Worm (Caenorhabditis elegans): Measurements from ENCODE around the gene F26C11.3.

The F26C11.3 gene

DNA sequence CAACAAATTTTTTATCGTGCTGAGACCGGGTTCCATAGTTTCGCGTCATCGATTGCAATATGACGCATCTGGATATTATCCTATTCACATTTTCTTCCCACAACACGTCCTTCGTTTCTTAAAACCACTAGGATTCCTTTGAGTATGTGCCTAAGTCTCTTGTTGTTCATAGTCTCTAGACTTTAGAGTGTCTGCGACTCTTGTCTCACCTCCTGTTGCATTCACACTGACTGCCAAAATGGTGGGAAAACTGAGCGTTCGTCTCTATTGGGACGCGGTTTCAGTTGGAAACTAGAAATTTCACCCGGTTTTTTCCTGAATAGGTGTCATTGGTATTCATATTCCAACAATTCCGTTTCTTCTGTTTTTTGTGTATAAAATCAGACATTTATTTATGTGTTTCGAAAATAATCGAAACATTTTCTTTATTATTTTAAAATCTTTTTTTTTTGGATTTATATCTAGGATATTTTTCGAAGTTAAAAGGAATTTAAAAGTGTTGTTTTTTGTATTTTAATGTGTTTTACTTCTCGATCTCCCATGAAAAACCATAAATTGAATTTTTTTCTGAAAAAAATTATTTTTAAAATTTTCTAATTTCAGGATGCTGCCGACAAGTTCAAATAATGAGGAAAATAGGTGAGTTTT, 6.8 kb upstream of the F26C11.3 start, which contains the start of gene C05C10.2:
C05C10.2 (plus strand) TSS at position 598 of the 648 bp plus-strand sequence.
- TF ChIP-seq drap-1 (GFP tag; optimal IDR thresholded peaks at IDR 0.05), result no peak
- TF ChIP-seq ztf-11 (tag; optimal IDR thresholded peaks at IDR 0.05), result no peak
- no peak for TF ChIP-seq unc-62 (GFP tag; optimal IDR thresholded peaks at IDR 0.05)
- TF ChIP-seq zip-8 (tag; optimal IDR thresholded peaks at IDR 0.05), result no peak
- TF ChIP-seq lsy-2 (tag; optimal IDR thresholded peaks at IDR 0.05), result no peak
- TF ChIP-seq snpc-4 (tag; optimal IDR thresholded peaks at IDR 0.05), result no peak
- TF ChIP-seq nhr-28 (tag; optimal IDR thresholded peaks at IDR 0.05), result no peak
- TF ChIP-seq nhr-2 (tag; optimal IDR thresholded peaks at IDR 0.05), result no peak

ce11 chrII:9920468-9920867, 5.6 kb upstream of the F26C11.3 start, which contains the start of gene pho-10:
Gene pho-10 (minus strand): TSS chrII:9920568.
- TF ChIP-seq unc-120 (tag; optimal IDR thresholded peaks at IDR 0.05; ENCODE audit: poor library complexity, severe bottlenecking), result no peak
- TF ChIP-seq zip-8 (tag; optimal IDR thresholded peaks at IDR 0.05), result no peak
- no peak for TF ChIP-seq cnd-1 (tag; optimal IDR thresholded peaks at IDR 0.05)
- no peak for TF ChIP-seq sptf-1 (tag; optimal IDR thresholded peaks at IDR 0.05)

ce11 chrII:9917904-9918303, 3.0 kb upstream of the F26C11.3 start, which contains the start of gene C05C10.8:
Gene C05C10.8 (minus strand): TSS chrII:9918004.
- no peak for TF ChIP-seq flh-1 (GFP tag; optimal IDR thresholded peaks at IDR 0.05)
- no peak for TF ChIP-seq hlh-1 (tag; optimal IDR thresholded peaks at IDR 0.05)
- no peak for TF ChIP-seq ces-1 (GFP tag; optimal IDR thresholded peaks at IDR 0.05)
- TF ChIP-seq ham-2 (GFP tag; optimal IDR thresholded peaks at IDR 0.05), result no peak
- TF ChIP-seq nhr-28 (tag; optimal IDR thresholded peaks at IDR 0.05), result no peak
- no peak for TF ChIP-seq unc-120 (tag; optimal IDR thresholded peaks at IDR 0.05; ENCODE audit: poor library complexity, severe bottlenecking)
- no peak for TF ChIP-seq drap-1 (GFP tag; optimal IDR thresholded peaks at IDR 0.05)
- TF ChIP-seq mab-5 (tag; optimal IDR thresholded peaks at IDR 0.05), result no peak
- no peak for TF ChIP-seq lin-32 (GFP tag; optimal IDR thresholded peaks at IDR 0.05)
- TF ChIP-seq ceh-39 (tag; optimal IDR thresholded peaks at IDR 0.05), result no peak
- no peak for TF ChIP-seq nhr-12 (tag; optimal IDR thresholded peaks at IDR 0.05)

ce11 chrII:9916177-9916576, 1.3 kb upstream of the F26C11.3 start, which contains the start of gene F26C11.4:
Gene F26C11.4 (minus strand): TSS chrII:9916277.
- TF ChIP-seq lin-13 (tag; optimal IDR thresholded peaks at IDR 0.05), result no peak
- TF ChIP-seq bed-3 (GFP tag; optimal IDR thresholded peaks at IDR 0.05), result no peak
- TF ChIP-seq ceh-43 (GFP tag; optimal IDR thresholded peaks at IDR 0.05), result no peak
- no peak for TF ChIP-seq elt-1 (tag; optimal IDR thresholded peaks at IDR 0.05; ENCODE audit: borderline replicate concordance, insufficient read depth)
- TF ChIP-seq nhr-28 (tag; optimal IDR thresholded peaks at IDR 0.05), result no peak
- TF ChIP-seq snpc-4 (tag; optimal IDR thresholded peaks at IDR 0.05), result no peak
- no peak for TF ChIP-seq lin-32 (GFP tag; optimal IDR thresholded peaks at IDR 0.05)

- TF ChIP-seq bed-3 (GFP tag; optimal IDR thresholded peaks at IDR 0.05), result no peak
- no peak for TF ChIP-seq tbx-8 (GFP tag; optimal IDR thresholded peaks at IDR 0.05)
- no peak for TF ChIP-seq sem-2 (GFP tag; optimal IDR thresholded peaks at IDR 0.05)
- TF ChIP-seq unc-120 (tag; optimal IDR thresholded peaks at IDR 0.05; ENCODE audit: poor library complexity, severe bottlenecking), result no peak
- no peak for TF ChIP-seq nhr-76 (tag; optimal IDR thresholded peaks at IDR 0.05)
- TF ChIP-seq cnd-1 (tag; optimal IDR thresholded peaks at IDR 0.05), result no peak
- TF ChIP-seq drap-1 (GFP tag; optimal IDR thresholded peaks at IDR 0.05), result no peak
- TF ChIP-seq pha-4 (tag; optimal IDR thresholded peaks at IDR 0.05), result no peak
- TF ChIP-seq unc-39 (tag; optimal IDR thresholded peaks at IDR 0.05), result no peak
- no peak for TF ChIP-seq M03D4.4 (tag; optimal IDR thresholded peaks at IDR 0.05)
- TF ChIP-seq snpc-4 (tag; optimal IDR thresholded peaks at IDR 0.05), result no peak
- no peak for TF ChIP-seq lsy-2 (tag; optimal IDR thresholded peaks at IDR 0.05)
- no peak for TF ChIP-seq hlh-1 (tag; optimal IDR thresholded peaks at IDR 0.05)
- TF ChIP-seq ham-2 (GFP tag; optimal IDR thresholded peaks at IDR 0.05), result no peak
Observed at ce11 chrII:9904459-9904858, 10.4 kb downstream of the F26C11.3 start.

- no peak for TF ChIP-seq nhr-12 (tag; optimal IDR thresholded peaks at IDR 0.05)
- TF ChIP-seq sem-2 (GFP tag; optimal IDR thresholded peaks at IDR 0.05), result no peak
- TF ChIP-seq unc-39 (tag; optimal IDR thresholded peaks at IDR 0.05), result no peak
- TF ChIP-seq M03D4.4 (tag; optimal IDR thresholded peaks at IDR 0.05), result no peak
- TF ChIP-seq ceh-39 (tag; optimal IDR thresholded peaks at IDR 0.05), result no peak
- no peak for TF ChIP-seq mls-2 (tag; optimal IDR thresholded peaks at IDR 0.05)
- no peak for TF ChIP-seq mep-1 (tag; optimal IDR thresholded peaks at IDR 0.05)
- no peak for TF ChIP-seq mab-5 (tag; optimal IDR thresholded peaks at IDR 0.05)
- no peak for TF ChIP-seq lin-13 (tag; optimal IDR thresholded peaks at IDR 0.05)
- no peak for TF ChIP-seq elt-3 (tag; optimal IDR thresholded peaks at IDR 0.05)
- no peak for TF ChIP-seq zip-8 (tag; optimal IDR thresholded peaks at IDR 0.05)
- no peak for TF ChIP-seq nhr-2 (tag; optimal IDR thresholded peaks at IDR 0.05)
Observed at ce11 chrII:9900276-9900675, 14.6 kb downstream of the F26C11.3 start, which contains the start of gene unc-4. Gene unc-4 (minus strand): TSS chrII:9900376.
